Worm (Caenorhabditis elegans): ENCODE measurements around the gene lin-52.

Gene lin-52

ce11 chrIII:9853667-9854620 lies 29.4 kb upstream of the lin-52 start:
- TF ChIP-seq nhr-21 (tag; optimal IDR thresholded peaks at IDR 0.05) (peak; percentile 7), nhr-12 (tag; optimal IDR thresholded peaks at IDR 0.05) (no peak)

ce11 chrIII:9851547-9851946 lies 27.0 kb upstream of the lin-52 start, which contains the start of gene K11H3.3:
Gene K11H3.3 (plus strand): TSS chrIII:9851854.
- TF ChIP-seq C34F6.9 (tag; optimal IDR thresholded peaks at IDR 0.05) = peak; percentile 5
- TF ChIP-seq nhr-129 (tag; optimal IDR thresholded peaks at IDR 0.05) = peak; percentile 10
- no peak for TF ChIP-seq snpc-4 (tag; optimal IDR thresholded peaks at IDR 0.05)

- TF ChIP-seq dmd-4 (tag; optimal IDR thresholded peaks at IDR 0.05) = no peak
- TF ChIP-seq fos-1 (tag; optimal IDR thresholded peaks at IDR 0.05) = peak; percentile 6
Measured at ce11 chrIII:9850877-9851276, 26.3 kb upstream of the lin-52 start.

- TF ChIP-seq nhr-129 (tag; optimal IDR thresholded peaks at IDR 0.05) (peak; percentile 5), zag-1 (tag; optimal IDR thresholded peaks at IDR 0.05) (no peak), R02D3.7 (tag; optimal IDR thresholded peaks at IDR 0.05) (no peak), elt-3 (tag; optimal IDR thresholded peaks at IDR 0.05) (no peak), Y55F3AM.14 (GFP tag; optimal IDR thresholded peaks at IDR 0.05) (no peak), skn-1 (tag; optimal IDR thresholded peaks at IDR 0.05) (peak; percentile 74), mab-5 (tag; optimal IDR thresholded peaks at IDR 0.05) (no peak), fos-1 (tag; optimal IDR thresholded peaks at IDR 0.05) (peak; percentile 57), nhr-21 (tag; optimal IDR thresholded peaks at IDR 0.05) (peak; percentile 41), elt-1 (tag; optimal IDR thresholded peaks at IDR 0.05) (no peak), C34F6.9 (tag; optimal IDR thresholded peaks at IDR 0.05) (no peak), unc-39 (tag; optimal IDR thresholded peaks at IDR 0.05) (no peak), ceh-16 (tag; optimal IDR thresholded peaks at IDR 0.05) (no peak), crh-2 (tag; optimal IDR thresholded peaks at IDR 0.05) (peak; percentile 29), gmeb-1 (tag; optimal IDR thresholded peaks at IDR 0.05) (peak; percentile 23), lin-11 (tag; optimal IDR thresholded peaks at IDR 0.05) (no peak), ztf-11 (tag; optimal IDR thresholded peaks at IDR 0.05) (no peak), sma-3 (GFP tag; optimal IDR thresholded peaks at IDR 0.05) (peak; percentile 46)
Measured at ce11 chrIII:9849950-9850349, 25.4 kb upstream of the lin-52 start.

ce11 chrIII:9848603-9849002 lies 24.1 kb upstream of the lin-52 start:
- TF ChIP-seq unc-55 (GFP tag; optimal IDR thresholded peaks at IDR 0.05) (no peak), nhr-12 (tag; optimal IDR thresholded peaks at IDR 0.05) (no peak)

- TF ChIP-seq nhr-25 (tag; optimal IDR thresholded peaks at IDR 0.05) = no peak
- peak; percentile 72 for TF ChIP-seq C34F6.9 (tag; optimal IDR thresholded peaks at IDR 0.05)
- peak; percentile 24 for TF ChIP-seq lin-13 (GFP tag; optimal IDR thresholded peaks at IDR 0.05)
- peak; percentile 33 for TF ChIP-seq nhr-129 (tag; optimal IDR thresholded peaks at IDR 0.05)
- peak; percentile 27 for TF ChIP-seq fos-1 (tag; optimal IDR thresholded peaks at IDR 0.05)
- no peak for TF ChIP-seq dmd-4 (tag; optimal IDR thresholded peaks at IDR 0.05)
- TF ChIP-seq nhr-11 (tag; optimal IDR thresholded peaks at IDR 0.05) = no peak
- TF ChIP-seq sem-4 (tag; optimal IDR thresholded peaks at IDR 0.05) = peak; percentile 14
- peak in 1 of 2 experiments; percentile 67 for TF ChIP-seq lsy-2 (tag; optimal IDR thresholded peaks at IDR 0.05)
- no peak for TF ChIP-seq ceh-16 (tag; optimal IDR thresholded peaks at IDR 0.05)
- TF ChIP-seq unc-55 (GFP tag; optimal IDR thresholded peaks at IDR 0.05) = peak; percentile 73
- TF ChIP-seq nhr-10 (tag; optimal IDR thresholded peaks at IDR 0.05) = no peak
Measured at ce11 chrIII:9848083-9848482, 23.5 kb upstream of the lin-52 start, which contains the start of gene mrpl-36. Gene mrpl-36 (minus strand): TSS chrIII:9848116.

- no peak for TF ChIP-seq nhr-23 (tag; optimal IDR thresholded peaks at IDR 0.05)
- TF ChIP-seq aly-2 (tag; optimal IDR thresholded peaks at IDR 0.05) = no peak
- TF ChIP-seq ama-1 (optimal IDR thresholded peaks at IDR 0.05) = no peak
- no peak for TF ChIP-seq unc-39 (tag; optimal IDR thresholded peaks at IDR 0.05)
- no peak for TF ChIP-seq mab-5 (tag; optimal IDR thresholded peaks at IDR 0.05)
- TF ChIP-seq nhr-237 (tag; optimal IDR thresholded peaks at IDR 0.05) = no peak
- no peak for TF ChIP-seq C34F6.9 (tag; optimal IDR thresholded peaks at IDR 0.05)
- TF ChIP-seq nhr-12 (tag; optimal IDR thresholded peaks at IDR 0.05) = no peak
- no peak for TF ChIP-seq sma-9 (GFP tag; optimal IDR thresholded peaks at IDR 0.05)
- no peak for TF ChIP-seq sma-9 (tag; optimal IDR thresholded peaks at IDR 0.05)
- TF ChIP-seq gmeb-1 (tag; optimal IDR thresholded peaks at IDR 0.05) = no peak
- TF ChIP-seq unc-55 (GFP tag; optimal IDR thresholded peaks at IDR 0.05) = no peak
- TF ChIP-seq zag-1 (tag; optimal IDR thresholded peaks at IDR 0.05) = no peak
- TF ChIP-seq crh-2 (tag; optimal IDR thresholded peaks at IDR 0.05) = no peak
- no peak for TF ChIP-seq lsy-2 (tag; optimal IDR thresholded peaks at IDR 0.05)
Measured at ce11 chrIII:9846093-9846492, 21.5 kb upstream of the lin-52 start, which contains the start of gene K11H3.2. Gene K11H3.2 (plus strand): TSS chrIII:9846393.
